Worm (Caenorhabditis elegans) whole organism, early embryonic: ENCODE results near the gene F41H8.1.

Source experiments
- B0310.2 ChIP-seq: sonication (generic microtip); optimal IDR thresholded peaks from 2 replicates; lab custom pipeline; 2016; ENCODE audit warnings: mild to moderate bottlenecking, missing genetic modification characterization, missing compliant biosample characterization
- F13C5.2 ChIP-seq: sonication (generic microtip); optimal IDR thresholded peaks from 2 replicates; lab custom pipeline; 2017; ENCODE audit warnings: mild to moderate bottlenecking, missing genetic modification characterization, inconsistent platforms, missing compliant biosample characterization
- aly-1 ChIP-seq: sonication (generic microtip); optimal IDR thresholded peaks from 2 replicates; lab custom pipeline; 2016; ENCODE audit warnings: missing genetic modification characterization, missing compliant biosample characterization
- ama-1 ChIP-seq: fragments of 150-350 bp; optimal IDR thresholded peaks from 2 replicates; lab custom pipeline; 2014
- ceh-13 ChIP-seq: fragments of 200-800 bp; sonication (Bioruptor generic); optimal IDR thresholded peaks from 2 replicates; lab custom pipeline; 2018; ENCODE audit warnings: mild to moderate bottlenecking, missing genetic modification characterization, missing compliant biosample characterization
- ceh-36 ChIP-seq: sonication (generic microtip); optimal IDR thresholded peaks from 2 replicates; lab custom pipeline; 2016; ENCODE audit warnings: missing genetic modification characterization, inconsistent platforms, missing compliant biosample characterization
- ets-7 ChIP-seq: sonication (generic microtip); optimal IDR thresholded peaks from 2 replicates; lab custom pipeline; 2016; ENCODE audit warnings: missing genotype, missing genetic modification characterization, missing compliant biosample characterization
- flt-1 ChIP-seq: fragments of 200-800 bp; sonication (Bioruptor generic); IDR thresholded peaks from 2 replicates; pipeline ENCODE4 v1.3.6; 2022; ENCODE audit warnings: missing genetic modification characterization, missing compliant biosample characterization
- hmbx-1 ChIP-seq: sonication (generic microtip); optimal IDR thresholded peaks from 2 replicates; lab custom pipeline; 2016; ENCODE audit warnings: mild to moderate bottlenecking, missing genetic modification characterization, missing compliant biosample characterization
- hmg-4 ChIP-seq: fragments of 200-800 bp; sonication (Bioruptor generic); optimal IDR thresholded peaks from 2 replicates; lab custom pipeline; 2018; ENCODE audit warnings: mild to moderate bottlenecking, missing genetic modification characterization, missing compliant biosample characterization
- hnd-1 ChIP-seq: sonication (generic microtip); optimal IDR thresholded peaks from 2 replicates; lab custom pipeline; 2016; ENCODE audit warnings: missing genetic modification characterization, missing compliant biosample characterization
- pes-1 ChIP-seq: fragments of 200-800 bp; sonication (Bioruptor generic); IDR thresholded peaks from 2 replicates; pipeline ENCODE4 v1.3.6; 2022; ENCODE audit warnings: missing genetic modification reagents, missing genetic modification characterization, missing compliant biosample characterization
- scrt-1 ChIP-seq: fragments of 200-800 bp; sonication (Bioruptor generic); IDR thresholded peaks from 2 replicates; pipeline ENCODE4 v1.3.6; 2022; ENCODE audit warnings: missing genetic modification characterization, missing compliant biosample characterization
- sea-1 ChIP-seq: fragments of 200-800 bp; sonication (Bioruptor generic); conservative IDR thresholded peaks from 2 replicates; pipeline ENCODE4 v1.3.6; 2022; ENCODE audit warnings: missing genetic modification characterization, missing compliant biosample characterization
- tbx-11 ChIP-seq: fragments of 200-800 bp; sonication (Bioruptor generic); IDR thresholded peaks from 2 replicates; pipeline ENCODE4 v1.3.6; 2022; ENCODE audit warnings: missing genetic modification characterization, missing compliant biosample characterization
- tbx-37 ChIP-seq: fragments of 200-800 bp; sonication (Bioruptor generic); conservative IDR thresholded peaks from 2 replicates; pipeline ENCODE4 v1.3.6; 2022; ENCODE audit warnings: missing genetic modification reagents, missing genetic modification characterization, missing compliant biosample characterization
- tra-4 ChIP-seq: sonication (generic microtip); optimal IDR thresholded peaks from 2 replicates; lab custom pipeline; 2017; ENCODE audit warnings: missing genetic modification characterization, missing compliant biosample characterization

Gene F41H8.1

DNA sequence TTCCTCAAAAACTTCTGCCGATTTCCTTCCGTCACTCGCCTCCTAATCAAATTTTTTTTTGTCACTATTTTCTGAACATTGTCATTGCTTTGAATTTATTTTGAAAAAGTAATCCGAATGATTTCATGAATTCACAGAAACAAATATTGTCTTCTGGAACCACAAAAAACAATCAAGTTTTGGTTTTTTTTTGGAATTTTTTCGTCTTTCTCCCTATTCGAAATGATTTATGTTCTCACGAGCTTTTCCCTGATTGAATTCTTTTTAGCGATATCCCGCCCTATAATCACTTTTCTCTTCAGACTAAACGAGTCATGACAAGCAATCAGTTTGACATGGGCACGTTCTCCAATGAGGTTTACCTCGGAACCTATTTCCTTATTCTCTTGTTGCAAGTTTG lies at the start of gene F41H8.1:
Gene F41H8.1 (plus strand): TSS at position 301 of the 400 bp plus-strand sequence.
- no peak for TF ChIP-seq B0310.2 (tag; lab: Kevin White, UChicago)
- no peak for TF ChIP-seq hmbx-1 (tag; lab: Kevin White, UChicago)
- TF ChIP-seq ets-7 (tag; lab: Kevin White, UChicago), result no peak
- no peak for TF ChIP-seq tbx-11 (GFP tag; lab: Robert Waterston, UW)
- TF ChIP-seq scrt-1 (GFP tag; lab: Robert Waterston, UW), result no peak
- TF ChIP-seq hmg-4 (GFP tag; lab: Kevin White, UChicago), result no peak
- no peak for TF ChIP-seq pes-1
- no peak for TF ChIP-seq ceh-13 (GFP tag; lab: Kevin White, UChicago)
- TF ChIP-seq ama-1, result no peak

ce11 chrV:794092-794491 lies 39.4 kb upstream of the F41H8.1 start:
- TF ChIP-seq ama-1 (no peak), tbx-37 (GFP tag; lab: Robert Waterston, UW) (no peak)

- TF ChIP-seq F13C5.2 (tag; lab: Kevin White, UChicago) (no peak), scrt-1 (GFP tag; lab: Robert Waterston, UW) (no peak), ceh-13 (GFP tag; lab: Kevin White, UChicago) (no peak), pes-1 (no peak), tbx-37 (GFP tag; lab: Robert Waterston, UW) (no peak), ets-7 (tag; lab: Kevin White, UChicago) (no peak), hmbx-1 (tag; lab: Kevin White, UChicago) (no peak), ceh-36 (no peak), sea-1 (GFP tag; lab: Robert Waterston, UW) (no peak), tbx-11 (GFP tag; lab: Robert Waterston, UW) (no peak), aly-1 (no peak), B0310.2 (tag; lab: Kevin White, UChicago) (no peak), tra-4 (tag; lab: Kevin White, UChicago) (no peak), hnd-1 (no peak), hmg-4 (GFP tag; lab: Kevin White, UChicago) (no peak), ama-1 (no peak), flt-1 (GFP tag; lab: Robert Waterston, UW) (no peak)
Measured at ce11 chrV:797241-797640, 36.2 kb upstream of the F41H8.1 start.

ce11 chrV:800271-800670 lies 33.2 kb upstream of the F41H8.1 start:
- TF ChIP-seq pes-1, result no peak
- TF ChIP-seq tbx-11 (GFP tag; lab: Robert Waterston, UW), result no peak
- no peak for TF ChIP-seq scrt-1 (GFP tag; lab: Robert Waterston, UW)
- TF ChIP-seq ama-1, result no peak
- no peak for TF ChIP-seq aly-1
- no peak for TF ChIP-seq flt-1 (GFP tag; lab: Robert Waterston, UW)
- no peak for TF ChIP-seq F13C5.2 (tag; lab: Kevin White, UChicago)
- no peak for TF ChIP-seq hmbx-1 (tag; lab: Kevin White, UChicago)
- no peak for TF ChIP-seq ceh-13 (GFP tag; lab: Kevin White, UChicago)
- TF ChIP-seq tbx-37 (GFP tag; lab: Robert Waterston, UW), result no peak
- TF ChIP-seq sea-1 (GFP tag; lab: Robert Waterston, UW), result no peak
- no peak for TF ChIP-seq tra-4 (tag; lab: Kevin White, UChicago)
- no peak for TF ChIP-seq ets-7 (tag; lab: Kevin White, UChicago)

- TF ChIP-seq tbx-37 (GFP tag; lab: Robert Waterston, UW), result no peak
- no peak for TF ChIP-seq aly-1
- TF ChIP-seq hmg-4 (GFP tag; lab: Kevin White, UChicago), result no peak
- TF ChIP-seq flt-1 (GFP tag; lab: Robert Waterston, UW), result no peak
- no peak for TF ChIP-seq pes-1
- TF ChIP-seq hnd-1, result no peak
- no peak for TF ChIP-seq tbx-11 (GFP tag; lab: Robert Waterston, UW)
- no peak for TF ChIP-seq B0310.2 (tag; lab: Kevin White, UChicago)
- no peak for TF ChIP-seq tra-4 (tag; lab: Kevin White, UChicago)
- no peak for TF ChIP-seq F13C5.2 (tag; lab: Kevin White, UChicago)
- TF ChIP-seq sea-1 (GFP tag; lab: Robert Waterston, UW), result no peak
- TF ChIP-seq scrt-1 (GFP tag; lab: Robert Waterston, UW), result no peak
- no peak for TF ChIP-seq ceh-36
- no peak for TF ChIP-seq ceh-13 (GFP tag; lab: Kevin White, UChicago)
- TF ChIP-seq ama-1, result no peak
- TF ChIP-seq hmbx-1 (tag; lab: Kevin White, UChicago), result no peak
- no peak for TF ChIP-seq ets-7 (tag; lab: Kevin White, UChicago)
Measured at ce11 chrV:801555-802060, 31.9 kb upstream of the F41H8.1 start.

DNA sequence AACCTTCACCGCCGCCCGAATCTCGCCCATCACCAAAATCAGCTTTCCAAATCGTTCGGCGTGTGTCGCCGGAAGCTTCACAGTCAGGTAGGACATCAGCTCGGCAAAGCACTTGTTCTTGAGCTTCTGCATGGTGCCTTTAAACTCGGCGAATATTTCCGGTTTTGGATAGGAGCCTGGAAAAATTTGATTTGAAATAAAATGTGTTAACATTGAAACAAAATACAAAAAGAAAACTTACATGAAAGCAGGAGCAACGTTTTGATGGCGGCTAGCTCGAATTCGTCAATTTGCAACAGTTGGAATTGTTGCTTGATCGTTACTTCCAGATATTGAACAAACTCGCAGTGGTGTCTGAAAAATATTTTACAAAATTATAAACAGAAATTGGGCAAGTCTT lies 30.7 kb upstream of the F41H8.1 start:
- TF ChIP-seq hmg-4 (GFP tag; lab: Kevin White, UChicago), result no peak
- TF ChIP-seq ceh-13 (GFP tag; lab: Kevin White, UChicago), result no peak
- TF ChIP-seq hnd-1, result no peak
- no peak for TF ChIP-seq tra-4 (tag; lab: Kevin White, UChicago)
- no peak for TF ChIP-seq flt-1 (GFP tag; lab: Robert Waterston, UW)
- TF ChIP-seq sea-1 (GFP tag; lab: Robert Waterston, UW), result no peak
- TF ChIP-seq pes-1, result no peak
- TF ChIP-seq F13C5.2 (tag; lab: Kevin White, UChicago), result no peak
- TF ChIP-seq ets-7 (tag; lab: Kevin White, UChicago), result no peak
- no peak for TF ChIP-seq aly-1
- no peak for TF ChIP-seq ceh-36
- TF ChIP-seq tbx-37 (GFP tag; lab: Robert Waterston, UW), result no peak

DNA sequence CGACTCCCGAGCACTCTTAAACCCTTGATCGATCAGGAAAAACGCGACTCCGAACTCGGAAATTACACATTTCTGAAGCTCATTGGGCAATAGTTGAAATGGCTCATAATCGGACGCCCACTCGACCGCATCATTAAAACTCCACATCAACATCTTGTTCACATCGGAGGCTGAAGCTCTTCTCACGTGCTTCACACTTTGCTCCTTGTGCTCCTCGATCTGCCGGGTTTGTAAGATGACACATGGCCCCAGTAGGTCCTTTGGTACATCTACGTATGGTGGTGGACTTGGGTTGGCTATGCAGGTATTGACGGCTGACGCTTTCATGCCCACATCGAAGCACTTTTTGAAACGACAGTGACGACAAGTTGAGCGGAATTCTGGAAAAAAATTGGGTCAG lies 30.0 kb upstream of the F41H8.1 start:
- TF ChIP-seq tbx-11 (GFP tag; lab: Robert Waterston, UW), result no peak
- no peak for TF ChIP-seq flt-1 (GFP tag; lab: Robert Waterston, UW)
- TF ChIP-seq aly-1, result no peak
- no peak for TF ChIP-seq ama-1
- TF ChIP-seq ets-7 (tag; lab: Kevin White, UChicago), result no peak
- TF ChIP-seq hnd-1, result no peak
- no peak for TF ChIP-seq tbx-37 (GFP tag; lab: Robert Waterston, UW)
- TF ChIP-seq ceh-36, result no peak
- no peak for TF ChIP-seq F13C5.2 (tag; lab: Kevin White, UChicago)
- TF ChIP-seq B0310.2 (tag; lab: Kevin White, UChicago), result no peak
- TF ChIP-seq scrt-1 (GFP tag; lab: Robert Waterston, UW), result no peak
- TF ChIP-seq hmbx-1 (tag; lab: Kevin White, UChicago), result no peak
